Fruit fly (Drosophila melanogaster): ENCODE results near the gene RluA-2.

- TF ChIP-seq spab (GFP tag; optimal IDR thresholded peaks at IDR 0.05) = no peak
- no peak for TF ChIP-seq Hr4 (GFP tag; optimal IDR thresholded peaks at IDR 0.05)
- TF ChIP-seq vri (GFP tag; optimal IDR thresholded peaks at IDR 0.05) = no peak
- TF ChIP-seq cyc (GFP tag; optimal IDR thresholded peaks at IDR 0.05) = peak; percentile 23
- peak; percentile 45 for TF ChIP-seq topi (GFP tag; optimal IDR thresholded peaks at IDR 0.05)
- TF ChIP-seq Hr39 (GFP tag; optimal IDR thresholded peaks at IDR 0.05) = peak; percentile 15
- no peak for TF ChIP-seq CG6854 (GFP tag; optimal IDR thresholded peaks at IDR 0.05)
- TF ChIP-seq Smox (GFP tag; optimal IDR thresholded peaks at IDR 0.05) = no peak
- no peak for TF ChIP-seq CG10631 (GFP tag; optimal IDR thresholded peaks at IDR 0.05)
- peak; percentile 49 for TF ChIP-seq Ets96B (tag; optimal IDR thresholded peaks at IDR 0.05)
- no peak for TF ChIP-seq CG8319 (GFP tag; optimal IDR thresholded peaks at IDR 0.05)
Observed at dm6 chr2L:10428528-10428927, 48.3 kb upstream of the RluA-2 start, which contains the start of gene CG5188.

Measured in whole organism, prepupa.